Fruit fly (Drosophila melanogaster): ENCODE data around the gene CG4558.

CG4558 gene

DNA sequence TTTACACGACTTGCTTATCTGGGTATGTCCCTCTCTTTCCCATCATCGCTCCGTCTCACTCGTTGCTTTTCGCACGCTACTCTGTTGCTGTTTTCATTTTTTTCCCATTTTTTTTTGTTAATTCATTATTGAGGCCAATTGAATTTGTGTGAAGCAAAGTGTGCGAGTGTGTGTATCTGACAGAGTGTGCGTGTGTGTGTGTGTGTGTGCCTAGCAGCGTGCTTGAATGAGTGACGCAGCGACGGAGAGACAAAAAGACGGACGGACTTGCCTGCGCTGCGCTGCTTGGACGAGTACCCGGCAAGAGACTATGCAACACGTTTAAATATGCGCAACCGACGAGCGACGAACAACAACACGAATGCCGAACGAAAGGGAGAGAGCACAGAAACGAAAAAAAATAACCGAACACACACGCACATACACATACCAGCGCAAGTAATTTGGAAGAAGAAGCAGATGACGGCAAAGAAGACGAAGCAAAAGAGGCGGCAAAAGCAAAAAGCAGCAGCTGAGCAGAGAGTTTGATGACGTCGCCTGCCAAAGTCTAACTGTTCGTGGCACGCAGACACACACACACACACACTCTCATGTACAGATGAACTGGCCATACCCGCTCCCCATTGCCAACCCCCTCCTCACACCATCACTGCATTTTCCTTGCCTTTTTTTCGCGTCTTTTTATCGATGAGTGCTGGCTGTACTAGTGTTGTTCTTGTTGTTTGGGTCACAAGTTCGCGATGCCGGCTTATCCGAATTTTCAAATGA, 13.1 kb downstream of the CG4558 start (continued):
- TF ChIP-seq CG9817 (tag; optimal IDR thresholded peaks at IDR 0.05) (no peak), Dek (tag; optimal IDR thresholded peaks at IDR 0.05) (no peak), Ravus (GFP tag; IDR thresholded peaks at IDR 0.05) (no peak), hb (GFP tag; IDR thresholded peaks at IDR 0.05; ENCODE audit: partially characterized antibody) (no peak), oc (tag; optimal IDR thresholded peaks at IDR 0.05) (peak; percentile 1), hkb (optimal IDR thresholded peaks at IDR 0.05) (no peak), hkb (GFP tag; IDR thresholded peaks at IDR 0.05) (no peak), CG13287 (GFP tag; IDR thresholded peaks at IDR 0.05; ENCODE audit: partially characterized antibody) (peak; percentile 41; the same call in 1 of the 2 replicates), Taf1 (GFP tag; IDR thresholded peaks at IDR 0.05) (no peak), maf-S (GFP tag; optimal IDR thresholded peaks at IDR 0.05) (no peak), CHES-1-like (GFP tag; optimal IDR thresholded peaks at IDR 0.05) (no peak), prd (optimal IDR thresholded peaks at IDR 0.05) (no peak), prd (GFP tag; IDR thresholded peaks at IDR 0.05) (no peak), chm (GFP tag; IDR thresholded peaks at IDR 0.05) (peak; percentile 29; the same call in 1 of the 2 replicates), Dref (GFP tag; IDR thresholded peaks at IDR 0.05) (no peak), schlank (tag; optimal IDR thresholded peaks at IDR 0.05) (no peak), insv (GFP tag; optimal IDR thresholded peaks at IDR 0.05) (no peak), jigr1 (GFP tag; IDR thresholded peaks at IDR 0.05) (no peak), twi (tag; optimal IDR thresholded peaks at IDR 0.05) (no peak), Oaz (GFP tag; IDR thresholded peaks at IDR 0.05) (no peak), dati (GFP tag; IDR thresholded peaks at IDR 0.05) (no peak), CG42726 (GFP tag; IDR thresholded peaks at IDR 0.05; ENCODE audit: partially characterized antibody) (no peak), mirr (GFP tag; optimal IDR thresholded peaks at IDR 0.05) (peak; percentile 49), E2f2 (GFP tag; IDR thresholded peaks at IDR 0.05) (no peak), CG7786 (GFP tag; optimal IDR thresholded peaks at IDR 0.05) (no peak), CG10274 (GFP tag; optimal IDR thresholded peaks at IDR 0.05) (no peak), zen2 (GFP tag; IDR thresholded peaks at IDR 0.05; ENCODE audit: partially characterized antibody) (no peak), lilli (GFP tag; optimal IDR thresholded peaks at IDR 0.05) (no peak), CG10209 (GFP tag; optimal IDR thresholded peaks at IDR 0.05) (peak; percentile 78), shn (GFP tag; optimal IDR thresholded peaks at IDR 0.05) (no peak), Vsx1 (GFP tag; optimal IDR thresholded peaks at IDR 0.05) (no peak), zen (tag; optimal IDR thresholded peaks at IDR 0.05) (peak; percentile 0), CG8290 (GFP tag; optimal IDR thresholded peaks at IDR 0.05) (no peak), CG8290 (tag; optimal IDR thresholded peaks at IDR 0.05) (peak in 1 of 2 experiments; percentile 39), CG15514 (GFP tag; optimal IDR thresholded peaks at IDR 0.05) (no peak), CG7745 (tag; optimal IDR thresholded peaks at IDR 0.05) (no peak), unpg (GFP tag; optimal IDR thresholded peaks at IDR 0.05) (no peak), CG5245 (GFP tag; optimal IDR thresholded peaks at IDR 0.05) (no peak), CG12071 (GFP tag; optimal IDR thresholded peaks at IDR 0.05) (no peak), CoRest (tag; optimal IDR thresholded peaks at IDR 0.05) (no peak), pho (GFP tag; optimal IDR thresholded peaks at IDR 0.05) (no peak), zf30C (GFP tag; optimal IDR thresholded peaks at IDR 0.05) (no peak), Ada2b (GFP tag; IDR thresholded peaks at IDR 0.05) (no peak), cato (GFP tag; optimal IDR thresholded peaks at IDR 0.05; ENCODE audit: borderline replicate concordance) (no peak), knrl (GFP tag; IDR thresholded peaks at IDR 0.05; ENCODE audit: partially characterized antibody) (no peak), CG12155 (GFP tag; optimal IDR thresholded peaks at IDR 0.05) (peak; percentile 86), CG11504 (tag; optimal IDR thresholded peaks at IDR 0.05) (no peak), ewg (GFP tag; optimal IDR thresholded peaks at IDR 0.05) (no peak), zfh1 (GFP tag; IDR thresholded peaks at IDR 0.05) (no peak), CG3726 (GFP tag; IDR thresholded peaks at IDR 0.05) (no peak)

All from whole organism, embryonic.